Worm (Caenorhabditis elegans): ENCODE results near the gene R107.9.
"Not testable (repeated sequence)": the region's sequence is repeated elsewhere in the genome, so short reads cannot be mapped to it uniquely, and the experiment has no call there.

The R107.9 gene

ce11 chrIII:9037658-9038057 lies at the start of gene R107.9:
R107.9 (plus strand) TSS chrIII:9037958.
- TF ChIP-seq bed-2 (GFP tag; IDR thresholded peaks at IDR 0.05) (no peak), rpc-1 (optimal IDR thresholded peaks at IDR 0.05) (no peak), rpc-1 (tag; optimal IDR thresholded peaks at IDR 0.05) (no peak)

DNA sequence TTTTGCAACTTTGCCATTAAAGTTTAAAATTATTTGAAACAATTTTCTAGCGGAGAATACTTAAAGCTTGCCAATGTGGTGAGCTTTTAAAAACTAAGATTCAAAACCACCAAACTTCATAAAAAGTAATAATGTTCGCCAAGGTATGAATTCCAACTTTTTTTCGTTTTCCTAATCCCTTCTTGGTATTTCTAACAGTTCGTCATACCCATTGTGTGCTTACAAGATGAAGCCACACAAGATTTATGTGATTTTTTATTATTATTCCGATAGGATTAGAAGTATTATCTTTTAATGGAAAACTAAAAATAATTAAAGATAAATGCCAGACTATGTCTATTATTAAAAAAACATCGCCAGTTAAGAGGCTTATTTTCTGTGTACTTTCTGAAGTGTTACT lies 49.7 kb upstream of the R107.9 start:
- TF ChIP-seq rec-8 (tag; optimal IDR thresholded peaks at IDR 0.05) (no peak), ztf-18 (tag; optimal IDR thresholded peaks at IDR 0.05) (no peak), repo-1 (tag; optimal IDR thresholded peaks at IDR 0.05) (no peak), lsl-1 (GFP tag; optimal IDR thresholded peaks at IDR 0.05) (no peak), hlh-12 (tag; optimal IDR thresholded peaks at IDR 0.05) (no peak), K12H6.12 (tag; optimal IDR thresholded peaks at IDR 0.05) (no peak), cebp-1 (GFP tag; IDR thresholded peaks at IDR 0.05) (no peak), cebp-1 (tag; optimal IDR thresholded peaks at IDR 0.05) (no peak), Y56A3A.18 (GFP tag; IDR thresholded peaks at IDR 0.05) (no peak), ztf-25 (GFP tag; IDR thresholded peaks at IDR 0.05) (no peak), hmg-1.2 (GFP tag; IDR thresholded peaks at IDR 0.05) (no peak), F23B12.7 (tag; optimal IDR thresholded peaks at IDR 0.05; ENCODE audit: insufficient read depth) (no peak)

- TF ChIP-seq ama-1 (optimal IDR thresholded peaks at IDR 0.05) (no peak), ama-1 (GFP tag; optimal IDR thresholded peaks at IDR 0.05) (no peak), B0019.2 (GFP tag; conservative IDR thresholded peaks at IDR 0.05) (no peak), mes-4 (tag; optimal IDR thresholded peaks at IDR 0.05) (no peak), let-526 (GFP tag; IDR thresholded peaks at IDR 0.05) (no peak), hsf-1 (GFP tag; IDR thresholded peaks at IDR 0.05) (0 out of 2 replicates have a peak, but pooled peaks have one; percentile 7), cebp-1 (GFP tag; IDR thresholded peaks at IDR 0.05) (no peak), cebp-1 (tag; optimal IDR thresholded peaks at IDR 0.05) (no peak), lin-35 (GFP tag; optimal IDR thresholded peaks at IDR 0.05) (peak in 1 of 3 experiments; percentile 3), lir-1 (GFP tag; conservative IDR thresholded peaks at IDR 0.05) (no peak), K12H6.12 (tag; optimal IDR thresholded peaks at IDR 0.05) (no peak), lin-26 (GFP tag; IDR thresholded peaks at IDR 0.05) (no peak)
Observed at ce11 chrIII:8988544-8988943, 49.2 kb upstream of the R107.9 start.

ce11 chrIII:8989752-8990151 lies 48.0 kb upstream of the R107.9 start, which contains the start of gene R08D7.7:
R08D7.7 (plus strand) TSS chrIII:8990052.
- not testable (repeated sequence) for TF ChIP-seq sdz-38 (tag; optimal IDR thresholded peaks at IDR 0.05); hlh-26 (GFP tag; conservative IDR thresholded peaks at IDR 0.05); F57C9.4 (tag; optimal IDR thresholded peaks at IDR 0.05)

- no peak for TF ChIP-seq ztf-3 (GFP tag; optimal IDR thresholded peaks at IDR 0.05)
Observed at ce11 chrIII:8996686-8997085, 41.1 kb upstream of the R107.9 start, which contains the start of gene skat-1. skat-1 (minus strand) TSS chrIII:8996786.

DNA sequence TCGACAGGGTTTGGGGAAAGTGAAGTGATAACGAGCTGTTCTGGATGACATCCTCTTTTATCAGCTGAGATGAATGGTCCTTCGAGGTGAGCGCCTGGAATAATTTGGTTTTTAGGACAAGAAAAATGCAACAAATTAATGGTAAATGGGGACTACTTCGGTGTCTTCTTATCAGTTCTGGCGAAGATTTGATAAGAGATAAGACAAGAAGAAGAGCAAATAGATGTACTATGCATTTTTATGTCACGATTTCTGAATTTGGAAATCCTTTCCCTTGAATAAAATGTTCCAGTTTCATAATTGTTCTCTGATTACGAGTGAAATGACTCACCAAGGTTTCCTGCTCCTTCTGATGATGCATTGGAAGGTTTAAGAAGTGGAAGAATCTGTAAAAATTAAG lies 39.9 kb upstream of the R107.9 start:
- no peak for TF ChIP-seq egl-44 (GFP tag; IDR thresholded peaks at IDR 0.05)
- TF ChIP-seq nhr-27 (tag; optimal IDR thresholded peaks at IDR 0.05), result no peak
- no peak for TF ChIP-seq F55B11.4 (tag; optimal IDR thresholded peaks at IDR 0.05; ENCODE audit: borderline replicate concordance, insufficient read depth)
- TF ChIP-seq B0019.2 (GFP tag; conservative IDR thresholded peaks at IDR 0.05), result no peak
- TF ChIP-seq hlh-26 (GFP tag; conservative IDR thresholded peaks at IDR 0.05), result no peak
- TF ChIP-seq nfya-2 (GFP tag; IDR thresholded peaks at IDR 0.05), result no peak
- no peak for TF ChIP-seq T07F8.4 (tag; optimal IDR thresholded peaks at IDR 0.05)
- TF ChIP-seq mcd-1 (GFP tag; IDR thresholded peaks at IDR 0.05), result no peak
- no peak for TF ChIP-seq efl-1 (GFP tag; optimal IDR thresholded peaks at IDR 0.05)
- no peak for TF ChIP-seq egrh-3 (GFP tag; IDR thresholded peaks at IDR 0.05)
- TF ChIP-seq ets-4 (GFP tag; optimal IDR thresholded peaks at IDR 0.05), result no peak
- TF ChIP-seq F57C9.4 (tag; optimal IDR thresholded peaks at IDR 0.05), result no peak
- TF ChIP-seq nhr-179 (tag; optimal IDR thresholded peaks at IDR 0.05), result no peak
- TF ChIP-seq hmg-20 (GFP tag; IDR thresholded peaks at IDR 0.05), result no peak
- TF ChIP-seq tbp1 (GFP tag; optimal IDR thresholded peaks at IDR 0.05), result no peak
- no peak for TF ChIP-seq ceh-27 (GFP tag; optimal IDR thresholded peaks at IDR 0.05)
